Worm (Caenorhabditis elegans) whole organism, late embryonic: ENCODE measurements around the gene otpl-8.

Source experiments
- K02D7.2 ChIP-seq: sonication (generic microtip); optimal IDR thresholded peaks from 2 replicates; lab custom pipeline; 2017; ENCODE audit warnings: mild to moderate bottlenecking, missing genetic modification characterization, missing compliant biosample characterization
- ceh-19 ChIP-seq: fragments of 200-800 bp; sonication (Bioruptor generic); optimal IDR thresholded peaks from 2 replicates; lab custom pipeline; 2018; ENCODE audit warnings: mild to moderate bottlenecking, missing genetic modification characterization, missing compliant biosample characterization
- ceh-2 ChIP-seq: sonication (generic microtip); optimal IDR thresholded peaks from 2 replicates; lab custom pipeline; 2016; ENCODE audit warnings: missing genotype, missing genetic modification characterization, missing compliant biosample characterization
- dmd-4 ChIP-seq: sonication (generic microtip); optimal IDR thresholded peaks from 2 replicates; lab custom pipeline; 2016; ENCODE audit warnings: borderline replicate concordance, missing genetic modification characterization, missing compliant biosample characterization
- ets-4 ChIP-seq: sonication (generic microtip); optimal IDR thresholded peaks from 2 replicates; lab custom pipeline; 2016; ENCODE audit warnings: missing genetic modification characterization, missing compliant biosample characterization
- hlh-15 ChIP-seq: sonication (generic microtip); optimal IDR thresholded peaks from 2 replicates; lab custom pipeline; 2016; ENCODE audit warnings: missing genetic modification characterization, missing compliant biosample characterization
- hlh-30 ChIP-seq: sonication (generic microtip); optimal IDR thresholded peaks from 2 replicates; lab custom pipeline; 2017; ENCODE audit warnings: antibody characterized with exemption, missing genetic modification characterization, missing compliant biosample characterization; ENCODE audit not compliant: insufficient read depth
- hlh-8 ChIP-seq: sonication (generic microtip); optimal IDR thresholded peaks from 2 replicates; lab custom pipeline; 2016; ENCODE audit warnings: missing genotype, missing genetic modification characterization, missing compliant biosample characterization
- lim-6 ChIP-seq: sonication (generic microtip); optimal IDR thresholded peaks from 2 replicates; lab custom pipeline; 2016; ENCODE audit warnings: missing genetic modification characterization, missing compliant biosample characterization
- lin-11 ChIP-seq: fragments of 200-800 bp; sonication (Bioruptor generic); optimal IDR thresholded peaks from 2 replicates; lab custom pipeline; 2018; ENCODE audit warnings: mild to moderate bottlenecking, missing genetic modification characterization, missing compliant biosample characterization
- nfya-1 ChIP-seq: sonication (generic microtip); optimal IDR thresholded peaks from 2 replicates; lab custom pipeline; 2017; ENCODE audit warnings: missing genetic modification characterization, mild to moderate bottlenecking, missing compliant biosample characterization, antibody characterized with exemption, moderate library complexity
- nhr-11 ChIP-seq: fragments of 150-350 bp; optimal IDR thresholded peaks from 2 replicates; lab custom pipeline; 2014; ENCODE audit warnings: missing biosample characterization, missing genetic modification characterization
- odd-2 ChIP-seq: sonication (generic microtip); optimal IDR thresholded peaks from 2 replicates; lab custom pipeline; 2017; ENCODE audit warnings: antibody characterized with exemption, mild to moderate bottlenecking, missing genetic modification characterization, missing compliant biosample characterization
- pat-9 ChIP-seq: fragments of 200-800 bp; sonication (Bioruptor generic); optimal IDR thresholded peaks from 2 replicates; lab custom pipeline; 2018; ENCODE audit warnings: mild to moderate bottlenecking, missing genetic modification characterization, moderate library complexity, missing compliant biosample characterization
- pax-1 ChIP-seq: fragments of 150-350 bp; optimal IDR thresholded peaks from 2 replicates; lab custom pipeline; 2014; ENCODE audit warnings: missing biosample characterization, missing genetic modification characterization
- tbx-7 ChIP-seq: sonication (generic microtip); optimal IDR thresholded peaks from 2 replicates; lab custom pipeline; 2016; ENCODE audit warnings: missing genotype, missing genetic modification characterization, missing compliant biosample characterization
- ttx-3 ChIP-seq: sonication (generic microtip); optimal IDR thresholded peaks from 2 replicates; lab custom pipeline; 2016; ENCODE audit warnings: missing genetic modification reagents, missing genetic modification characterization, missing compliant biosample characterization
- unc-3 ChIP-seq, 2 experiments: fragments of 200-800 bp in 1 of 2; sonication (Bioruptor generic) in 1 of 2; sonication (generic microtip) in 1 of 2; conservative IDR thresholded peaks in 1 of 2; optimal IDR thresholded peaks in 1 of 2; 2 replicates each; pipeline versions ENCODE4 v1.3.6 to Lab custom; 2016 to 2022; ENCODE audit warnings: missing compliant biosample characterization in 2 of 2, missing genetic modification characterization in 2 of 2, missing genetic modification reagents in 1 of 2
- zip-5 ChIP-seq: sonication (generic microtip); optimal IDR thresholded peaks from 2 replicates; lab custom pipeline; 2016; ENCODE audit warnings: missing genetic modification characterization, missing compliant biosample characterization

otpl-8 gene

ce11 chrX:12221817-12222216 is 48.9 kb downstream of the otpl-8 start, which contains the start of gene cest-9.2:
cest-9.2 (plus strand) TSS chrX:12222117.
- TF ChIP-seq nfya-1 (tag; lab: Kevin White, UChicago) (no peak), lin-11 (tag; lab: Kevin White, UChicago) (no peak), ceh-19 (GFP tag; lab: Kevin White, UChicago) (no peak), nhr-11 (tag; lab: Kevin White, UChicago) (no peak), K02D7.2 (no peak), odd-2 (tag; lab: Kevin White, UChicago) (no peak), lim-6 (tag; lab: Kevin White, UChicago) (no peak), ceh-2 (tag; lab: Kevin White, UChicago) (no peak), zip-5 (no peak), ets-4 (tag; lab: Kevin White, UChicago) (no peak), hlh-30 (tag; lab: Kevin White, UChicago) (no peak), pax-1 (tag; lab: Kevin White, UChicago) (no peak), pat-9 (tag; lab: Kevin White, UChicago) (no peak), hlh-15 (tag; lab: Kevin White, UChicago) (no peak), tbx-7 (no peak), hlh-8 (tag; lab: Kevin White, UChicago) (no peak), unc-3 (GFP tag; conservative IDR thresholded peaks at IDR 0.05; lab: Robert Waterston, UW) (no peak), unc-3 (tag; optimal IDR thresholded peaks at IDR 0.05; lab: Kevin White, UChicago) (no peak)

DNA sequence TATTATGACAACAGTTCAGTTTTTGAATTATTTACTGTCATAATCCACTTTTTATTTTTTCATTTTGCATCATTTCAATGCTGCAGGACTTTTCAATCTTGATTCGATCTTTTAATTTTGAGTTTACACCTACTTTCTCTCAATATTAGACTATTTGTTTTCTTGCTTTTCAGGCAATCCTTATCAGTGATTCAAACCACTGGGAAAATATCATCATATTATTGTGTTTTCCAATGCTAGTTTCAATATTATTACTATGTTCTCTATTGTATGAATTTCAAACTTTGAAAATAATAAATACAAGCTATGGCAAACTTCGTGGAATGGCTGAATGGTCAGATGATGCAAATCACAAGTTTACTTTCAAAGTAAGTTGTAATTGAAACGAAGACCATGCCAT is 51.3 kb downstream of the otpl-8 start, which contains the start of gene cest-8:
cest-8 (plus strand) TSS at position 184 of the 400 bp plus-strand sequence.
- TF ChIP-seq ttx-3 (no peak), dmd-4 (tag; lab: Kevin White, UChicago) (no peak)
